Fruit fly (Drosophila melanogaster) whole organism, prepupa: ENCODE data around the gene CG32024.

Source experiments
- Blimp-1 ChIP-seq: fragments of 200-800 bp; sonication (Bioruptor generic); optimal IDR thresholded peaks from 3 replicates; lab custom pipeline; 2017; ENCODE audit warnings: missing biosample characterization, missing genetic modification characterization, mild to moderate bottlenecking, moderate library complexity, missing genetic modification reagents
- CG10631 ChIP-seq: fragments of 200-800 bp; sonication (Bioruptor generic); optimal IDR thresholded peaks from 2 replicates; lab custom pipeline; 2016; ENCODE audit warnings: missing biosample characterization, missing genetic modification characterization
- CG11762 ChIP-seq: fragments of 200-800 bp; sonication (Bioruptor generic); optimal IDR thresholded peaks from 3 replicates; lab custom pipeline; 2016; ENCODE audit warnings: missing biosample characterization, missing genetic modification characterization; ENCODE audit not compliant: insufficient read depth
- CG11902 ChIP-seq: fragments of 200-800 bp; sonication (Bioruptor generic); optimal IDR thresholded peaks from 3 replicates; lab custom pipeline; 2016; ENCODE audit warnings: missing biosample characterization, missing genetic modification characterization
- CG15336 ChIP-seq: fragments of 200-800 bp; sonication (Bioruptor generic); IDR thresholded peaks from 2 replicates; pipeline ENCODE4 v1.3.6; 2022; ENCODE audit warnings: missing biosample characterization, missing genetic modification characterization
- CG3919 ChIP-seq: fragments of 200-800 bp; sonication (Bioruptor generic); optimal IDR thresholded peaks from 3 replicates; lab custom pipeline; 2016; ENCODE audit warnings: missing biosample characterization, missing genetic modification characterization
- CG4318 ChIP-seq: fragments of 200-800 bp; sonication (Bioruptor generic); optimal IDR thresholded peaks from 3 replicates; lab custom pipeline; 2017; ENCODE audit warnings: missing biosample characterization, mild to moderate bottlenecking, missing genetic modification characterization
- CG6792 ChIP-seq: fragments of 200-800 bp; sonication (Bioruptor generic); optimal IDR thresholded peaks from 3 replicates; lab custom pipeline; 2016; ENCODE audit warnings: missing biosample characterization, missing genetic modification characterization
- CG7368 ChIP-seq: fragments of 200-800 bp; sonication (Bioruptor generic); optimal IDR thresholded peaks from 3 replicates; lab custom pipeline; 2016; ENCODE audit warnings: missing biosample characterization, missing genetic modification characterization
- CG8119 ChIP-seq: fragments of 200-800 bp; sonication (Bioruptor generic); IDR thresholded peaks from 3 replicates; pipeline ENCODE4 v1.3.6; 2022; ENCODE audit warnings: missing biosample characterization, missing genetic modification characterization
- CG9139 ChIP-seq: fragments of 200-800 bp; sonication (Bioruptor generic); optimal IDR thresholded peaks from 3 replicates; lab custom pipeline; 2017; ENCODE audit warnings: missing biosample characterization, mild to moderate bottlenecking, missing genetic modification characterization
- Eip75B ChIP-seq: fragments of 200-800 bp; sonication (Bioruptor generic); optimal IDR thresholded peaks from 3 replicates; lab custom pipeline; 2016; ENCODE audit warnings: missing biosample characterization, missing genetic modification characterization
- Eip78C ChIP-seq: fragments of 200-800 bp; sonication (Bioruptor generic); peaks from one replicate; lab custom pipeline; 2016; ENCODE audit warnings: missing biosample characterization, missing genetic modification characterization
- Eip93F ChIP-seq: fragments of 200-800 bp; sonication (Bioruptor generic); optimal IDR thresholded peaks from 2 replicates; lab custom pipeline; 2016; ENCODE audit warnings: missing biosample characterization, mild to moderate bottlenecking, missing genetic modification characterization
- Ets21C ChIP-seq: fragments of 200-800 bp; sonication (Bioruptor generic); optimal IDR thresholded peaks from 3 replicates; lab custom pipeline; 2016; ENCODE audit warnings: missing biosample characterization, missing genetic modification characterization
- Gug ChIP-seq: fragments of 200-800 bp; sonication (Bioruptor generic); IDR thresholded peaks from 2 replicates; pipeline ENCODE4 v1.3.6; 2022; ENCODE audit warnings: missing biosample characterization, missing genetic modification characterization
- Hr38 ChIP-seq: sonication (Bioruptor generic); optimal IDR thresholded peaks from 2 replicates; lab custom pipeline; 2016; ENCODE audit warnings: missing biosample characterization, missing genetic modification characterization
- Hr39 ChIP-seq: fragments of 200-800 bp; sonication (Bioruptor generic); optimal IDR thresholded peaks from 2 replicates; lab custom pipeline; 2016; ENCODE audit warnings: missing biosample characterization, missing genetic modification characterization
- Hr4 ChIP-seq: fragments of 200-800 bp; sonication (Bioruptor generic); optimal IDR thresholded peaks from 3 replicates; lab custom pipeline; 2016; ENCODE audit warnings: missing biosample characterization, missing genetic modification characterization
- Lpt ChIP-seq: fragments of 200-800 bp; sonication (Bioruptor generic); optimal IDR thresholded peaks from 3 replicates; lab custom pipeline; 2016; ENCODE audit warnings: missing biosample characterization, missing genetic modification characterization
- Smox ChIP-seq: fragments of 200-800 bp; sonication (Bioruptor generic); optimal IDR thresholded peaks from 3 replicates; lab custom pipeline; 2016; ENCODE audit warnings: missing biosample characterization, missing genetic modification characterization
- achi ChIP-seq: fragments of 200-800 bp; sonication (Bioruptor generic); optimal IDR thresholded peaks from 3 replicates; lab custom pipeline; 2016; ENCODE audit warnings: missing biosample characterization, missing genetic modification characterization
- acj6 ChIP-seq: fragments of 200-800 bp; sonication (Bioruptor generic); optimal IDR thresholded peaks from 3 replicates; lab custom pipeline; 2016; ENCODE audit warnings: missing biosample characterization, missing genetic modification characterization
- cyc ChIP-seq: fragments of 200-800 bp; sonication (Bioruptor generic); optimal IDR thresholded peaks from 3 replicates; lab custom pipeline; 2016; ENCODE audit warnings: missing biosample characterization, missing genetic modification characterization
- eg ChIP-seq: fragments of 200-800 bp; sonication (Bioruptor generic); IDR thresholded peaks from 3 replicates; pipeline ENCODE4 v1.3.6; 2022; ENCODE audit warnings: missing biosample characterization, missing genetic modification characterization
- esn ChIP-seq: fragments of 200-800 bp; sonication (Bioruptor generic); optimal IDR thresholded peaks from 2 replicates; lab custom pipeline; 2016; ENCODE audit warnings: missing biosample characterization, mild to moderate bottlenecking, missing genetic modification characterization, moderate library complexity
- fd59A ChIP-seq: fragments of 200-800 bp; sonication (Bioruptor generic); optimal IDR thresholded peaks from 2 replicates; lab custom pipeline; 2017; ENCODE audit warnings: missing biosample characterization, mild to moderate bottlenecking, missing genetic modification characterization, missing genetic modification reagents
- fd85E ChIP-seq: fragments of 200-800 bp; sonication (Bioruptor generic); optimal IDR thresholded peaks from 3 replicates; lab custom pipeline; 2016; ENCODE audit warnings: missing biosample characterization, missing genetic modification characterization
- lz ChIP-seq: fragments of 200-800 bp; sonication (Bioruptor generic); optimal IDR thresholded peaks from 3 replicates; lab custom pipeline; 2016; ENCODE audit warnings: missing biosample characterization, missing genetic modification characterization
- pdm3 ChIP-seq: fragments of 200-800 bp; sonication (Bioruptor generic); optimal IDR thresholded peaks from 3 replicates; lab custom pipeline; 2016; ENCODE audit warnings: missing biosample characterization, missing genetic modification characterization
- salr ChIP-seq, 2 experiments: fragments of 200-800 bp; sonication (Bioruptor generic); optimal IDR thresholded peaks; 3 replicates each; lab custom pipeline; 2016 to 2018; ENCODE audit warnings: missing biosample characterization in 2 of 2, missing genetic modification characterization in 2 of 2, mild to moderate bottlenecking in 1 of 2
- spab ChIP-seq: fragments of 200-800 bp; sonication (Bioruptor generic); optimal IDR thresholded peaks from 2 replicates; lab custom pipeline; 2017; ENCODE audit warnings: missing biosample characterization, mild to moderate bottlenecking, missing genetic modification characterization, missing genetic modification reagents
- ss ChIP-seq, 2 experiments: fragments of 200-800 bp; sonication (Bioruptor generic); optimal IDR thresholded peaks; 2 replicates in 1 of 2; 3 replicates in 1 of 2; lab custom pipeline; 2017 to 2018; ENCODE audit warnings: mild to moderate bottlenecking in 2 of 2, missing biosample characterization in 2 of 2, missing genetic modification characterization in 2 of 2, moderate library complexity in 1 of 2
- topi ChIP-seq: fragments of 200-800 bp; sonication (Bioruptor generic); optimal IDR thresholded peaks from 3 replicates; lab custom pipeline; 2016; ENCODE audit warnings: missing biosample characterization, missing genetic modification characterization

The CG32024 gene

DNA sequence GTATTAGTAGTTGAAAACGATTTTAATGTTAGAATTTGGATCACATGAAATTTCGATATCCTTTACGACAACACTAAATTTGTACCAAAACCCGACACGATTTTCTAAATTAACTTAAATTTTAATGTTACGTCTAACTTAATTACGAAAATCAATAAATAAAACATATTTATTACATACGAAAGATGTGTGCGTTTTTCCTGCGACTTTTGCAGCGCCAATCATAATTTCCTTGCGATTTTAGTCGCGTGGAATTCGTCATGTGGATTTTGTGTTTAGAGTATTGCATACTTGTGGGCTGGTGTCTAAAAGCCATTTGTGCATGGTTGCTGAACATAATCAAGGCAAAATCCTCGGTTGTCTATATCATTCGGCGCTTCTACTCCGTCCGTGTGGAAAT is 8.9 kb upstream of the CG32024 start:
- TF ChIP-seq Blimp-1 (GFP tag; lab: Kevin White, UChicago) (no peak), CG10631 (no peak), acj6 (no peak), Eip93F (GFP tag; lab: Kevin White, UChicago) (no peak), Smox (no peak)
- TF ChIP-seq, all 60 proteins: peak for 0

DNA sequence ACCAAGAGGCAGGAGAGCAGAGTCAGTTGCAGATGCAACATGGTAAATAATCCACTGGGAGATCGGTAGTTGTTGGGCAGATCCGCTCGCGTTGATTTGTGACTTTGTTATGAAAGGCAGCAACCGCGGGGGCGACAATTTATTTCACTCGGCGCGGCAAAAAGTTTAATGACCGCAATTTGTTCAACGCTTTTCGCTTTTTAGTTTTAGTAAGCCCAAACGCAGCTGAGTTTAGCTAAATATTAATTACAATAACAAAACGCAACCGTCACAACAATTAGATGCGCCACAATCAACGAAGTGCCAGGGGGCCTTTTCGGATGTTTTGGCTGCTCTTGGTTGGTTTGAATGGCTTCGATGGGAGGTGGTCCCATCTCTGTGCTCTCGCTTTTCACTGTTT is 7.0 kb upstream of the CG32024 start, which contains the start of gene CG13310:
Gene CG13310, minus strand, starts transcription at position 101 of the 400 bp plus-strand sequence.
- TF ChIP-seq Hr38 (GFP tag; lab: Kevin White, UChicago) (no peak), Eip78C (no peak), pdm3 (GFP tag; lab: Kevin White, UChicago) (no peak)
- TF ChIP-seq, all 60 proteins: peak for 0

DNA sequence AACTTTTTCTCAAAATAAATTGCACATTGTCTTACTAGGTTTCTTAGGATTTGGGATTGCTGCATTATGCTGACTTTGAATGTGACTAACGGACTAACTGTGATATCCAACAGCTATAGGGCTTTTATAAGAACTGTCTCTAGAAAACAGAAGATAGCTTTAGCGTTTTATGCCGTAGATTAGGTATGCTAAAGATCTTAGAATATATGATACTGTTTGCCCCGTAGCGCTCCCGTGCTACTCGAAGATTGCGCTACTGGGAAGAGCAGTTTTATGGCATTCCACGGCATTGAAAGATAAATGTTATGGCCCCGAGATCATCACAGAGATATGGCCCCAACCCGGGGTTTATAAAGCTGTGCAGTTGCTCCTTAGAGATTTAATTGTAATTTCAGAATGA is 5.3 kb upstream of the CG32024 start, which contains the start of the genes CG13311 and CG34426:
Gene CG13311, minus strand, starts transcription at position 101 of the 400 bp plus-strand sequence.
Gene CG34426, plus strand, starts transcription at position 400 of the 400 bp plus-strand sequence.
- TF ChIP-seq CG4318 (GFP tag; lab: Kevin White, UChicago) = no peak
- TF ChIP-seq spab (GFP tag; lab: Kevin White, UChicago) = no peak
- no peak for TF ChIP-seq CG11902 (GFP tag; lab: Kevin White, UChicago)
- TF ChIP-seq achi = no peak
- no peak for TF ChIP-seq CG3919 (GFP tag; lab: Kevin White, UChicago)
- no peak for TF ChIP-seq Gug (GFP tag; lab: Robert Waterston, UW)
- no peak for TF ChIP-seq Smox
- TF ChIP-seq pdm3 (GFP tag; lab: Kevin White, UChicago) = no peak
- no peak for TF ChIP-seq CG9139 (GFP tag; lab: Kevin White, UChicago)
- no peak for TF ChIP-seq eg (GFP tag; lab: Robert Waterston, UW)
- TF ChIP-seq topi (GFP tag; lab: Kevin White, UChicago) = no peak
- TF ChIP-seq, all 60 proteins: peak for 0

DNA sequence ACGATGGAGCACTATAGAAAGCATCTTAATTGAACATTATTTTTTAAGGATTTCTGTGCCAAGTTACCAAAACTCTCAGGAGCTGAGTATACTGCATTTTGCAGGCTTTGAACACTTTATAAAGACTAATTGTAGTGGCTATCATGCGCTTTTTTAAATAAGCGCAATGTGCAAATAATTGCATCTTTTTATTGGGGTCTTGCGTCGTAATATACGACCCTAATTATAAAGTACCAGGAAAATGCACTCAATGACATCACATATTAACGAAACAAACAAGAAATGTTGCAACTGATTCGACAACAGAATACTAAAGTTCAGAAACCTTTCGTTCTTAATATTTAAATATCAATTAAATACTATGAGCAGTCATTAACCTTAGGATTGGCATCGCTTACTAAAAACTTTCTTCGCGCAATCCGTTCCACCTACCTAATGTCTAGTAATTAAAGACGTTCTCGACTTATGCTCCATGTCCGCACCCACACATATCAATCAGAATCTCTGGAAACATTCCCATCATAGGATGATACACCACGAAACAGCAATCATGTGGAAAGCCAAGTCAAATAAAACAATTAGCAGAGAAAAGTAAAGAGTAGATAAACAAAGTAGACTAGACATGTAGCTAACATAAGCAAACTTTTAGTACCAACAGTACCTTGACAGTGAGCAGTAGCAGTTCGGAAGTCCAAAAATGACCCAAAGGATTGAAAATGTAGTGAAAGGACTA is 3.2 kb upstream of the CG32024 start, which contains the start of the genes CG32023 and CG34427:
Gene CG32023, minus strand, starts transcription at position 101 of the 733 bp plus-strand sequence.
Gene CG34427, plus strand, starts transcription at position 683 of the 733 bp plus-strand sequence.
- TF ChIP-seq lz (GFP tag; lab: Kevin White, UChicago) (no peak), Eip75B (GFP tag; lab: Kevin White, UChicago) (no peak), CG15336 (GFP tag; lab: Robert Waterston, UW) (no peak), Eip78C (no peak), fd85E (GFP tag; lab: Kevin White, UChicago) (no peak), acj6 (no peak), ss (GFP tag; optimal IDR thresholded peaks at IDR 0.05; lab: Kevin White, UChicago) (no peak), CG9139 (GFP tag; lab: Kevin White, UChicago) (no peak), esn (GFP tag; lab: Kevin White, UChicago) (no peak), Lpt (GFP tag; lab: Kevin White, UChicago) (no peak), CG7368 (no peak), Ets21C (GFP tag; lab: Kevin White, UChicago) (no peak), fd59A (GFP tag; lab: Kevin White, UChicago) (no peak)
- TF ChIP-seq, all 60 proteins: peak for 0

DNA sequence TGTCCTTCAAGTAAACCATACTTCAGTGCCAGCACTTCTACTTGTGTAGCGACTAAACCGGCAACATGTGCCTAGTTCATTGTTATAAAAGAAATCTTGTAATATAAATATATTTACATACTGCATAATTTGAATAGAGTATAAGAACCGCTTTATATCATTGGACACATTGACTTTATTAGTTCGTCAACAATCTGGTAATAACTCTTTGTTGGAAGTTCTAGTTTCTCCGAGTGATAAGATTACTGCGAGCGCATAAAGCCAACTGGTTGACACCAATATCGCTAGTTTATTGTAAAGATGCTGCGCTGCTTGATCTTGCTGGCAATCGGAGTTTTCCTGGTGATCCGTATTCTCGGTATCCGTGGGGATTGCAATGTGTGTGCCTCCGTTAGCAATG is 843 bp downstream of the CG32024 start, which contains the start of gene CG13308:
Gene CG13308, plus strand, starts transcription at position 301 of the 400 bp plus-strand sequence.
- TF ChIP-seq Hr4 (GFP tag; lab: Kevin White, UChicago) (no peak), CG8119 (GFP tag; lab: Robert Waterston, UW) (no peak), CG7368 (no peak), Hr39 (GFP tag; lab: Kevin White, UChicago) (no peak), CG6792 (no peak), salr (GFP tag; optimal IDR thresholded peaks at IDR 0.05; lab: Kevin White, UChicago) (no peak), CG11762 (GFP tag; lab: Kevin White, UChicago) (no peak), cyc (GFP tag; lab: Kevin White, UChicago) (no peak), esn (GFP tag; lab: Kevin White, UChicago) (no peak)
